Worm (Caenorhabditis elegans) whole organism, L4 larva: Measurements from ENCODE around the gene F55D1.1.

Source experiments
- F37D6.2 ChIP-seq: sonication (generic microtip); optimal IDR thresholded peaks from 2 replicates; lab custom pipeline; 2016; ENCODE audit warnings: mild to moderate bottlenecking, missing genetic modification characterization, missing compliant biosample characterization
- aly-2 ChIP-seq: sonication (generic microtip); optimal IDR thresholded peaks from 2 replicates; lab custom pipeline; 2018; ENCODE audit warnings: missing biosample characterization, missing genetic modification characterization
- arid-1 ChIP-seq: fragments of 200-800 bp; sonication (Bioruptor generic); conservative IDR thresholded peaks from 2 replicates; pipeline ENCODE4 v1.3.6; 2022; ENCODE audit warnings: missing genetic modification reagents, missing genetic modification characterization, missing compliant biosample characterization
- attf-4 ChIP-seq: sonication (generic microtip); optimal IDR thresholded peaks from 3 replicates; lab custom pipeline; 2017; ENCODE audit warnings: missing biosample characterization, missing genetic modification characterization
- ceh-28 ChIP-seq: fragments of 150-350 bp; optimal IDR thresholded peaks from 2 replicates; lab custom pipeline; 2014; ENCODE audit warnings: missing biosample characterization, missing genetic modification reagents, missing genetic modification characterization
- ces-1 ChIP-seq: fragments of 150-350 bp; sonication (generic microtip); optimal IDR thresholded peaks from 4 replicates; lab custom pipeline; 2014; ENCODE audit warnings: missing biosample characterization, missing genetic modification reagents, missing genetic modification characterization
- fos-1 ChIP-seq: fragments of 150-350 bp; optimal IDR thresholded peaks from 2 replicates; lab custom pipeline; 2014; ENCODE audit warnings: missing biosample characterization, missing genetic modification characterization
- hif-1 ChIP-seq, 2 experiments: sonication (generic microtip); optimal IDR thresholded peaks; 2 replicates each; lab custom pipeline; 2016 to 2017; ENCODE audit warnings: missing compliant biosample characterization in 2 of 2, missing genetic modification characterization in 2 of 2, missing genetic modification reagents in 2 of 2, missing genotype in 2 of 2, mild to moderate bottlenecking in 1 of 2
- hlh-11 ChIP-seq: fragments of 200-800 bp; sonication (Bioruptor generic); optimal IDR thresholded peaks from 2 replicates; lab custom pipeline; 2018; ENCODE audit warnings: mild to moderate bottlenecking, missing genetic modification characterization, missing compliant biosample characterization
- jun-1 ChIP-seq: fragments of 150-350 bp; optimal IDR thresholded peaks from 2 replicates; lab custom pipeline; 2014; ENCODE audit warnings: missing biosample characterization, missing genetic modification reagents, missing genetic modification characterization
- lsy-2 ChIP-seq, 2 experiments: fragments of 150-350 bp in 1 of 2; sonication (generic microtip) in 1 of 2; optimal IDR thresholded peaks; 2 replicates each; lab custom pipeline; 2014 to 2017; ENCODE audit warnings: missing biosample characterization in 2 of 2, missing genetic modification characterization in 2 of 2
- madf-9 ChIP-seq: fragments of 200-800 bp; sonication (Bioruptor generic); conservative IDR thresholded peaks from 2 replicates; pipeline ENCODE4 v1.3.6; 2022; ENCODE audit warnings: missing genetic modification reagents, missing genetic modification characterization, missing compliant biosample characterization
- mdt-29 ChIP-seq: fragments of 200-800 bp; sonication (Bioruptor generic); IDR thresholded peaks from 2 replicates; pipeline ENCODE4 v1.3.6; 2022; ENCODE audit warnings: missing genetic modification reagents, missing genetic modification characterization, missing compliant biosample characterization
- mxl-3 ChIP-seq: fragments of 200-800 bp; sonication (Bioruptor generic); optimal IDR thresholded peaks from 2 replicates; lab custom pipeline; 2018; ENCODE audit warnings: mild to moderate bottlenecking, missing genetic modification characterization, missing compliant biosample characterization
- nhr-11 ChIP-seq: fragments of 150-350 bp; optimal IDR thresholded peaks from 2 replicates; lab custom pipeline; 2014; ENCODE audit warnings: missing biosample characterization, missing genetic modification characterization
- nhr-25 ChIP-seq: sonication (generic microtip); optimal IDR thresholded peaks from 2 replicates; lab custom pipeline; 2017; ENCODE audit warnings: missing genetic modification characterization, mild to moderate bottlenecking, missing compliant biosample characterization, antibody characterized with exemption, moderate library complexity, borderline replicate concordance; ENCODE audit not compliant: insufficient read depth
- nhr-48 ChIP-seq: sonication (generic microtip); optimal IDR thresholded peaks from 2 replicates; lab custom pipeline; 2016; ENCODE audit warnings: mild to moderate bottlenecking, missing genetic modification characterization, missing compliant biosample characterization
- nhr-76 ChIP-seq: fragments of 150-350 bp; optimal IDR thresholded peaks from 2 replicates; lab custom pipeline; 2014; ENCODE audit warnings: missing biosample characterization, missing genetic modification characterization
- skn-1 ChIP-seq: fragments of 150-350 bp; optimal IDR thresholded peaks from 2 replicates; lab custom pipeline; 2014; ENCODE audit warnings: missing biosample characterization, missing genetic modification characterization
- unc-130 ChIP-seq: sonication (generic microtip); optimal IDR thresholded peaks from 2 replicates; lab custom pipeline; 2016; ENCODE audit warnings: missing genetic modification reagents, missing genetic modification characterization, missing compliant biosample characterization
- vab-7 ChIP-seq: fragments of 200-800 bp; sonication (Bioruptor generic); IDR thresholded peaks from 2 replicates; pipeline ENCODE4 v1.3.6; 2022; ENCODE audit warnings: missing genetic modification reagents, missing genetic modification characterization, missing compliant biosample characterization
- zag-1 ChIP-seq: fragments of 150-350 bp; optimal IDR thresholded peaks from 2 replicates; lab custom pipeline; 2014; ENCODE audit warnings: missing biosample characterization, missing genetic modification characterization
- zfp-3 ChIP-seq: fragments of 200-800 bp; sonication (Bioruptor generic); conservative IDR thresholded peaks from 2 replicates; pipeline ENCODE4 v1.3.6; 2022; ENCODE audit warnings: missing genetic modification reagents, missing genetic modification characterization, missing compliant biosample characterization

The F55D1.1 gene

ce11 chrX:5524260-5524659, 34.6 kb downstream of the F55D1.1 start (continued):
- peak; percentile 27 for TF ChIP-seq nhr-48 (tag; lab: Kevin White, UChicago)
- TF ChIP-seq zfp-3 (GFP tag; lab: Robert Waterston, UW) = no peak
- TF ChIP-seq nhr-25 (tag; lab: Kevin White, UChicago) = peak; percentile 46
- no peak for TF ChIP-seq jun-1 (tag; lab: Kevin White, UChicago)
- peak; percentile 79 for TF ChIP-seq hlh-11 (tag; lab: Kevin White, UChicago)

ce11 chrX:5538416-5538815, 48.8 kb downstream of the F55D1.1 start, which contains the start of gene lgx-1:
lgx-1 (minus strand) TSS chrX:5538516.
- no peak for TF ChIP-seq nhr-76 (tag; lab: Kevin White, UChicago)
- TF ChIP-seq nhr-11 (tag; lab: Kevin White, UChicago) = no peak
- no peak for TF ChIP-seq aly-2 (tag; lab: Kevin White, UChicago)
- TF ChIP-seq unc-130 = no peak
- TF ChIP-seq arid-1 (GFP tag; lab: Robert Waterston, UW) = no peak
- no peak for TF ChIP-seq madf-9
- TF ChIP-seq mxl-3 (GFP tag; lab: Kevin White, UChicago) = no peak
- no peak for TF ChIP-seq ceh-28 (tag; lab: Kevin White, UChicago)
- TF ChIP-seq lsy-2 (tag; optimal IDR thresholded peaks at IDR 0.05; lab: Kevin White, UChicago) = no peak
- TF ChIP-seq ces-1 (GFP tag; lab: Kevin White, UChicago) = no peak
- no peak for TF ChIP-seq fos-1 (tag; lab: Kevin White, UChicago)
- no peak for TF ChIP-seq hif-1 (tag; optimal IDR thresholded peaks at IDR 0.05; lab: Kevin White, UChicago)
- TF ChIP-seq skn-1 = no peak
- TF ChIP-seq attf-4 = no peak
- TF ChIP-seq mdt-29 (GFP tag; lab: Robert Waterston, UW) = no peak
- no peak for TF ChIP-seq zag-1
- no peak for TF ChIP-seq vab-7 (GFP tag; lab: Robert Waterston, UW)
- TF ChIP-seq F37D6.2 (tag; lab: Kevin White, UChicago) = no peak
